Worm (Caenorhabditis elegans): ENCODE measurements around the gene C46A5.4.

DNA sequence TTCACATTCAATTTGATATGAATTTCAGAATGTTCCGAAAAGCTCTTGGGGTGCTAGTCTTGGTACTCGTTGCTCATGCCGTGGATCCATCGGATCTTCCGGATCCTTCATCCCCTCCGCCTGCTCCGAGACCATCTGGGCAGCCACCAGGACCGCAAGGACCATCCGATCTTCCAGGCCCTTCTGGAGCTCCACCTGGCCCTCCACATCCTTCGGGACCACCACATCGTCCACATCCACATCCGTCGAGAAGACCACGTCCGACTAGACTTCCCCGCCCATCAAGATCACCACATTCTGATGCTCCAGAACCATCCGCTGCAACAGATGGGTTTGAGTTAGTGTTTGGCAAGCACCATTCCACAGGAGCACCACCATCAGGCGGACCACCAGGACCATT is 22.5 kb downstream of the C46A5.4 start, which contains the start of gene clx-1:
- no peak for TF ChIP-seq lin-35 (GFP tag; optimal IDR thresholded peaks at IDR 0.05)
- no peak for TF ChIP-seq nhr-20 (tag; optimal IDR thresholded peaks at IDR 0.05)
- TF ChIP-seq zag-1 (tag; optimal IDR thresholded peaks at IDR 0.05): no peak
- TF ChIP-seq egl-27 (tag; optimal IDR thresholded peaks at IDR 0.05): no peak
- TF ChIP-seq nhr-76 (tag; optimal IDR thresholded peaks at IDR 0.05): no peak
